Worm (Caenorhabditis elegans): ENCODE measurements around the gene ZK1307.8.

ZK1307.8 gene

ce11 chrII:9601069-9601468 lies 23.3 kb upstream of the ZK1307.8 start (continued):
- TF ChIP-seq ceh-79 (tag; optimal IDR thresholded peaks at IDR 0.05) (no peak), K11D2.4 (GFP tag; IDR thresholded peaks at IDR 0.05) (no peak)

ce11 chrII:9601679-9602078 lies 22.7 kb upstream of the ZK1307.8 start:
- TF ChIP-seq tbp1 (GFP tag; optimal IDR thresholded peaks at IDR 0.05) (peak; percentile 14), Y95B8A.8 (GFP tag; IDR thresholded peaks at IDR 0.05) (no peak), ztf-3 (GFP tag; optimal IDR thresholded peaks at IDR 0.05) (no peak), lin-35 (GFP tag; optimal IDR thresholded peaks at IDR 0.05) (peak in 1 of 3 experiments; percentile 27), ceh-100 (GFP tag; IDR thresholded peaks at IDR 0.05) (no peak), rpc-1 (optimal IDR thresholded peaks at IDR 0.05) (no peak), rpc-1 (tag; optimal IDR thresholded peaks at IDR 0.05) (no peak), athp-1 (tag; optimal IDR thresholded peaks at IDR 0.05) (no peak), attf-3 (GFP tag; conservative IDR thresholded peaks at IDR 0.05) (no peak), attf-5 (GFP tag; optimal IDR thresholded peaks at IDR 0.05) (peak; percentile 22), dpl-1 (GFP tag; optimal IDR thresholded peaks at IDR 0.05) (no peak), nfyb-1 (GFP tag; IDR thresholded peaks at IDR 0.05) (no peak), madf-3 (GFP tag; IDR thresholded peaks at IDR 0.05) (no peak), ets-4 (GFP tag; optimal IDR thresholded peaks at IDR 0.05) (no peak), pha-4 (tag; optimal IDR thresholded peaks at IDR 0.05) (peak; percentile 29), ztf-28 (GFP tag; IDR thresholded peaks at IDR 0.05) (no peak), gei-17 (GFP tag; optimal IDR thresholded peaks at IDR 0.05) (no peak), let-607 (tag; optimal IDR thresholded peaks at IDR 0.05) (no peak), F57A8.1 (GFP tag; optimal IDR thresholded peaks at IDR 0.05) (no peak), snpc-1.3 (tag; optimal IDR thresholded peaks at IDR 0.05; ENCODE audit: insufficient read depth) (no peak), F52B5.7 (tag; optimal IDR thresholded peaks at IDR 0.05) (no peak), ZK185.1 (tag; optimal IDR thresholded peaks at IDR 0.05; ENCODE audit: poor library complexity, severe bottlenecking) (no peak), atf-7 (tag; optimal IDR thresholded peaks at IDR 0.05) (no peak), mcd-1 (GFP tag; IDR thresholded peaks at IDR 0.05) (no peak), sptf-2 (GFP tag; optimal IDR thresholded peaks at IDR 0.05) (no peak), snpc-1.1 (tag; optimal IDR thresholded peaks at IDR 0.05; ENCODE audit: insufficient read depth) (no peak), sea-2 (GFP tag; IDR thresholded peaks at IDR 0.05) (no peak), tlf-1 (GFP tag; optimal IDR thresholded peaks at IDR 0.05) (no peak), lin-26 (GFP tag; IDR thresholded peaks at IDR 0.05) (no peak), egrh-3 (GFP tag; IDR thresholded peaks at IDR 0.05) (no peak), zfh-2 (GFP tag; conservative IDR thresholded peaks at IDR 0.05) (no peak), chd-7 (tag; optimal IDR thresholded peaks at IDR 0.05) (no peak), F33H1.4 (GFP tag; IDR thresholded peaks at IDR 0.05) (no peak), cebp-1 (GFP tag; IDR thresholded peaks at IDR 0.05) (0 out of 2 replicates have a peak, but pooled peaks have one; percentile 14), cebp-1 (tag; optimal IDR thresholded peaks at IDR 0.05) (peak; percentile 47), nhr-90 (tag; optimal IDR thresholded peaks at IDR 0.05) (no peak), unc-62 (GFP tag; optimal IDR thresholded peaks at IDR 0.05) (peak; percentile 39), B0336.3 (GFP tag; IDR thresholded peaks at IDR 0.05) (no peak), ztf-6 (GFP tag; IDR thresholded peaks at IDR 0.05) (no peak)
